Worm (Caenorhabditis elegans): ENCODE measurements around the gene pqn-80.

DNA sequence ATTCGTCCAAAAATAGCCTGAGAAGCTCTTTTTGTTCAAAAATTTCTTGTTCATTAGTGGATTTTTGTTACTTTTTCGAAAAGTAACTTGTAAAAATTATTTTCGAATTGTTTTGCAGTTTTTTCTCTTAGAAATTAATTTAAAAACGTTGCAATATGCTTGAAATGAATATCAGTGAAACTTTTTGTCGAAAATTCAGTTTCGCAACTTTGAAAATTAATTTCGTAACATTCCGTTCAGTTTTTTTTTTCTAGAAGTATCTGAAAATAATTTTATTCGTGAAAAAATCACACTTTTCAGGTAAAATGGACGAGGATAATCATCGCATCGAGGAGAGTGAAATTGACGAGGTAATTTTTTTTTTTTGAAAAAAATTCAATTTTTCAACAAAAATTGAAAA is 17.4 kb upstream of the pqn-80 start, which contains the start of gene Y111B2A.12:
- TF ChIP-seq F52B5.7 (tag; optimal IDR thresholded peaks at IDR 0.05): no peak
- TF ChIP-seq lin-40 (tag; optimal IDR thresholded peaks at IDR 0.05): no peak
- TF ChIP-seq nfya-1 (tag; optimal IDR thresholded peaks at IDR 0.05; ENCODE audit: borderline replicate concordance, insufficient read depth): no peak
- TF ChIP-seq let-526 (GFP tag; IDR thresholded peaks at IDR 0.05): no peak
- no peak for TF ChIP-seq chd-7 (tag; optimal IDR thresholded peaks at IDR 0.05)
- TF ChIP-seq madf-10 (tag; optimal IDR thresholded peaks at IDR 0.05): no peak
- no peak for TF ChIP-seq cebp-2 (GFP tag; IDR thresholded peaks at IDR 0.05)
- no peak for TF ChIP-seq lsy-27 (tag; optimal IDR thresholded peaks at IDR 0.05; ENCODE audit: borderline replicate concordance, insufficient read depth)
- no peak for TF ChIP-seq F37B4.10 (GFP tag; IDR thresholded peaks at IDR 0.05)
- no peak for TF ChIP-seq snpc-3.4 (tag; optimal IDR thresholded peaks at IDR 0.05)

Measured in whole organism, young adult.